Fruit fly (Drosophila melanogaster): ENCODE measurements around the gene fid.

fid gene

dm6 chr3R:25968486-25968885 is 1.4 kb upstream of the fid start (continued):
- TF ChIP-seq CG12299 (tag; optimal IDR thresholded peaks at IDR 0.05) (no peak), NC2α (GFP tag; optimal IDR thresholded peaks at IDR 0.05) (no peak), CG10959 (GFP tag; IDR thresholded peaks at IDR 0.05) (no peak), CG2129 (GFP tag; IDR thresholded peaks at IDR 0.05; ENCODE audit: partially characterized antibody) (no peak), sens-2 (GFP tag; IDR thresholded peaks at IDR 0.05) (no peak), crol (GFP tag; IDR thresholded peaks at IDR 0.05) (no peak), CG42726 (GFP tag; IDR thresholded peaks at IDR 0.05; ENCODE audit: partially characterized antibody) (no peak), nerfin-1 (tag; optimal IDR thresholded peaks at IDR 0.05) (no peak), CG7928 (GFP tag; optimal IDR thresholded peaks at IDR 0.05) (no peak), CG6813 (GFP tag; optimal IDR thresholded peaks at IDR 0.05) (peak; percentile 34), CG1529 (GFP tag; optimal IDR thresholded peaks at IDR 0.05) (no peak), insv (GFP tag; optimal IDR thresholded peaks at IDR 0.05) (no peak), fd3F (GFP tag; optimal IDR thresholded peaks at IDR 0.05) (no peak), CG11247 (GFP tag; IDR thresholded peaks at IDR 0.05) (0 out of 2 replicates have a peak, but pooled peaks have one; percentile 20), CG10431 (GFP tag; optimal IDR thresholded peaks at IDR 0.05) (no peak), sob (GFP tag; IDR thresholded peaks at IDR 0.05) (0 out of 2 replicates have a peak, but pooled peaks have one; percentile 52), abd-A (tag; optimal IDR thresholded peaks at IDR 0.05) (no peak), pan (optimal IDR thresholded peaks at IDR 0.05) (no peak), pan (GFP tag; optimal IDR thresholded peaks at IDR 0.05 in 1 of 2, IDR thresholded peaks at IDR 0.05 in 1 of 2) (no peak), chif (GFP tag; optimal IDR thresholded peaks at IDR 0.05) (no peak), CG7963 (GFP tag; IDR thresholded peaks at IDR 0.05; ENCODE audit: partially characterized antibody) (no peak), Dll (GFP tag; IDR thresholded peaks at IDR 0.05; ENCODE audit: partially characterized antibody) (no peak), Side (GFP tag; optimal IDR thresholded peaks at IDR 0.05) (no peak), sqz (GFP tag; optimal IDR thresholded peaks at IDR 0.05) (no peak), Atf-2 (GFP tag; optimal IDR thresholded peaks at IDR 0.05) (no peak), Ptx1 (GFP tag; IDR thresholded peaks at IDR 0.05) (peak; percentile 45), tap (tag; optimal IDR thresholded peaks at IDR 0.05) (no peak), zen2 (GFP tag; IDR thresholded peaks at IDR 0.05; ENCODE audit: partially characterized antibody) (no peak), B-H2 (GFP tag; optimal IDR thresholded peaks at IDR 0.05) (no peak), CG14667 (GFP tag; IDR thresholded peaks at IDR 0.05) (no peak), Rx (GFP tag; IDR thresholded peaks at IDR 0.05) (no peak), ato (GFP tag; IDR thresholded peaks at IDR 0.05; ENCODE audit: partially characterized antibody) (no peak), CG3065 (GFP tag; optimal IDR thresholded peaks at IDR 0.05) (no peak), wek (GFP tag; optimal IDR thresholded peaks at IDR 0.05) (no peak), Sin3A (optimal IDR thresholded peaks at IDR 0.05) (no peak), Adf1 (GFP tag; IDR thresholded peaks at IDR 0.05) (no peak; the same call in 1 of the 2 replicates), Hmr (GFP tag; optimal IDR thresholded peaks at IDR 0.05) (peak; percentile 74), prd (optimal IDR thresholded peaks at IDR 0.05) (no peak), prd (GFP tag; IDR thresholded peaks at IDR 0.05) (peak; percentile 43; the same call in 2 of the 3 replicates), H2.0 (GFP tag; IDR thresholded peaks at IDR 0.05) (no peak), ken (GFP tag; IDR thresholded peaks at IDR 0.05) (no peak), Dad (GFP tag; optimal IDR thresholded peaks at IDR 0.05) (no peak), Fer1 (GFP tag; optimal IDR thresholded peaks at IDR 0.05) (peak; percentile 70), Xrp1 (GFP tag; IDR thresholded peaks at IDR 0.05) (no peak), slou (GFP tag; optimal IDR thresholded peaks at IDR 0.05) (no peak), CG7372 (GFP tag; IDR thresholded peaks at IDR 0.05) (peak; percentile 31; the same call in 1 of the 2 replicates), onecut (GFP tag; IDR thresholded peaks at IDR 0.05) (no peak), CG7357 (GFP tag; IDR thresholded peaks at IDR 0.05) (0 out of 3 replicates have a peak, but pooled peaks have one; percentile 22), CG11695 (GFP tag; IDR thresholded peaks at IDR 0.05) (no peak), Gsc (GFP tag; IDR thresholded peaks at IDR 0.05) (no peak), vfl (GFP tag; optimal IDR thresholded peaks at IDR 0.05) (no peak), CG31388 (GFP tag; optimal IDR thresholded peaks at IDR 0.05) (no peak), otp (GFP tag; IDR thresholded peaks at IDR 0.05) (no peak)
